Worm (Caenorhabditis elegans) whole organism, L4 larva: ENCODE data around the gene cyp-13A7.

Source experiments
- T20F7.1 ChIP-seq: fragments of 200-800 bp; sonication (Bioruptor generic); optimal IDR thresholded peaks from 2 replicates; lab custom pipeline; 2018; ENCODE audit warnings: mild to moderate bottlenecking, missing genetic modification characterization, missing compliant biosample characterization
- ces-1 ChIP-seq: fragments of 150-350 bp; sonication (generic microtip); optimal IDR thresholded peaks from 4 replicates; lab custom pipeline; 2014; ENCODE audit warnings: missing biosample characterization, missing genetic modification reagents, missing genetic modification characterization
- ctbp-1 ChIP-seq: fragments of 200-800 bp; sonication (Bioruptor generic); IDR thresholded peaks from 2 replicates; pipeline ENCODE4 v1.3.6; 2022; ENCODE audit warnings: missing genetic modification reagents, missing genetic modification characterization, missing compliant biosample characterization
- dmd-6 ChIP-seq: fragments of 200-800 bp; sonication (Bioruptor generic); IDR thresholded peaks from 2 replicates; pipeline ENCODE4 v1.3.6; 2022; ENCODE audit warnings: missing genetic modification reagents, missing genetic modification characterization, missing compliant biosample characterization
- fkh-10 ChIP-seq: fragments of 150-350 bp; optimal IDR thresholded peaks from 2 replicates; lab custom pipeline; 2014; ENCODE audit warnings: missing biosample characterization, missing genetic modification reagents, missing genetic modification characterization
- fos-1 ChIP-seq: fragments of 150-350 bp; optimal IDR thresholded peaks from 2 replicates; lab custom pipeline; 2014; ENCODE audit warnings: missing biosample characterization, missing genetic modification characterization
- lsy-2 ChIP-seq, 2 experiments: fragments of 150-350 bp in 1 of 2; sonication (generic microtip) in 1 of 2; optimal IDR thresholded peaks; 2 replicates each; lab custom pipeline; 2014 to 2017; ENCODE audit warnings: missing biosample characterization in 2 of 2, missing genetic modification characterization in 2 of 2
- pha-4 ChIP-seq, 2 experiments: fragments of 150-350 bp in 1 of 2; fragments of 200-800 bp in 1 of 2; sonication (Bioruptor generic) in 1 of 2; IDR thresholded peaks in 1 of 2; optimal IDR thresholded peaks in 1 of 2; 2 replicates each; pipeline versions ENCODE4 v1.3.6 to Lab custom; 2014 to 2022; ENCODE audit warnings: missing genetic modification characterization in 2 of 2, missing genetic modification reagents in 2 of 2, missing biosample characterization in 1 of 2, missing compliant biosample characterization in 1 of 2
- skn-1 ChIP-seq: fragments of 150-350 bp; optimal IDR thresholded peaks from 2 replicates; lab custom pipeline; 2014; ENCODE audit warnings: missing biosample characterization, missing genetic modification characterization
- tra-1 ChIP-seq: fragments of 200-800 bp; sonication (Bioruptor generic); IDR thresholded peaks from 2 replicates; pipeline ENCODE4 v1.3.6; 2022; ENCODE audit warnings: missing genetic modification reagents, missing genetic modification characterization, missing compliant biosample characterization
- zag-1 ChIP-seq: fragments of 150-350 bp; optimal IDR thresholded peaks from 2 replicates; lab custom pipeline; 2014; ENCODE audit warnings: missing biosample characterization, missing genetic modification characterization

- no peak for TF ChIP-seq fkh-10 (GFP tag; lab: Kevin White, UChicago)
- TF ChIP-seq lsy-2 (tag; optimal IDR thresholded peaks at IDR 0.05; lab: Kevin White, UChicago) = no peak
- TF ChIP-seq ces-1 (GFP tag; lab: Kevin White, UChicago) = no peak
- no peak for TF ChIP-seq T20F7.1 (GFP tag; lab: Kevin White, UChicago)
- TF ChIP-seq tra-1 (GFP tag; lab: Robert Waterston, UW) = no peak
- TF ChIP-seq skn-1 (tag; lab: Kevin White, UChicago) = no peak
- no peak for TF ChIP-seq ctbp-1 (GFP tag; lab: Robert Waterston, UW)
- TF ChIP-seq zag-1 (tag; lab: Kevin White, UChicago) = no peak
- no peak for TF ChIP-seq dmd-6 (GFP tag; lab: Robert Waterston, UW)
- TF ChIP-seq pha-4 (GFP tag; IDR thresholded peaks at IDR 0.05; lab: Robert Waterston, UW) = no peak
- TF ChIP-seq pha-4 (tag; optimal IDR thresholded peaks at IDR 0.05; lab: Kevin White, UChicago) = no peak
- no peak for TF ChIP-seq fos-1 (tag; lab: Kevin White, UChicago)
Measured at ce11 chrII:9773892-9774581, 29.4 kb upstream of the cyp-13A7 start, which contains the start of gene ZK1321.4.
